Worm (Caenorhabditis elegans): ENCODE data around the gene unc-62.

DNA sequence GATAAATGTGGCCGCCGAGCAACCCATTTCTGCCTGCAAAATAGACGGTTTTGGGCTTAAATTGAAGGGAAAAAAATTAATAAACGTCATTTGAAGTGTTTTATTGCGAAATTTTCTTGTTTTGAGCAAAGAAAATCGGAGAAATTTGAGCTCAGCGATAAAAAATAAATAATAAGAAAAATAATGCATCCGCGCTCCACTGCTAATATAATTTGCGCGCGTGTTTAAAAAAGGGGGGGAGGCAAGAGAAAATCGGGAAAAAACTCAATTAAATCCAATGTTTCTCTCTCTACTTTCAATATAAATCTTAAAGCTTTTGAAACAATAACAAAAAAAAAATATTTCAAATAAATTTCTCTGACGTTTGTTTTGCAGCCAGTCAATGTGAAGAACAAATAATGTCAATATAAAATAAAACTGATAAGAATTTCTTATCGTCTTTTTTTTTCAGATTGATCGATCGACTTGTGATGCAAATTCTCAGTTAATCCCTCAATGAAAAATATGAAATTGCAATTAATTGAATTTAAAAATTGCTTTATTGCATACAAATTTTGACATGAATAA is 46.7 kb upstream of the unc-62 start, which contains the start of gene rft-2:
- TF ChIP-seq flt-1 (GFP tag; IDR thresholded peaks at IDR 0.05) (no peak), ztf-23 (GFP tag; IDR thresholded peaks at IDR 0.05) (no peak)

Data from whole organism, midembryonic.